Worm (Caenorhabditis elegans): ENCODE results near the gene msp-10.

DNA sequence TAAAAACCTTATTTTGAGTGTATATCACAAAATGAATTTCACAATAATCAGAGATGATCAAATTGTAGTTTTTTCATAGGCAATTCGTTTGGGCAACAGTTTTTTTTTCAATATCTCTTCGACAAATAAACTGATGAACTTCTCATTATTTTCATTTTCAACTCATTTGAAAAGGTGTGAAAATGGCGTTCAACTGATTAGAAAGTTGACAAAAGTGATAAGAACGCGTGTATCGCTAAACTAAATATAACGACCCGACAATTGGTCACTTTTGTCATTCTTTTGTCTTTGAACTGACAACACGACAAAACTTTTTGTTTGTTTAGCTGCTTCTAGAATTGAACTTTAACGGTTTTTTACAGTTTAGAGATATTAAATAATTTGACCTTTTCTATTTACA, 17.5 kb downstream of the msp-10 start:
- TF ChIP-seq unc-55 (GFP tag; optimal IDR thresholded peaks at IDR 0.05) (no peak), pha-4 (tag; optimal IDR thresholded peaks at IDR 0.05) (no peak), hlh-30 (tag; optimal IDR thresholded peaks at IDR 0.05; ENCODE audit: insufficient read depth) (no peak)
